Worm (Caenorhabditis elegans) whole organism, late embryonic: ENCODE data around the gene C17C3.9.

Experiments
- ama-1 ChIP-seq: fragments of 150-350 bp; optimal IDR thresholded peaks from 2 replicates; lab custom pipeline; 2014
- elt-2 ChIP-seq: sonication (generic microtip); optimal IDR thresholded peaks from 2 replicates; lab custom pipeline; 2016; ENCODE audit warnings: missing genetic modification reagents, missing genetic modification characterization, missing compliant biosample characterization
- gmeb-2 ChIP-seq: sonication (generic microtip); optimal IDR thresholded peaks from 2 replicates; lab custom pipeline; 2016; ENCODE audit warnings: missing genetic modification characterization, inconsistent platforms, missing compliant biosample characterization
- hlh-15 ChIP-seq: sonication (generic microtip); optimal IDR thresholded peaks from 2 replicates; lab custom pipeline; 2016; ENCODE audit warnings: missing genetic modification characterization, missing compliant biosample characterization
- hlh-30 ChIP-seq: sonication (generic microtip); optimal IDR thresholded peaks from 2 replicates; lab custom pipeline; 2017; ENCODE audit warnings: antibody characterized with exemption, missing genetic modification characterization, missing compliant biosample characterization; ENCODE audit not compliant: insufficient read depth
- ref-2 ChIP-seq: sonication (generic microtip); optimal IDR thresholded peaks from 2 replicates; lab custom pipeline; 2016; ENCODE audit warnings: missing genetic modification characterization, missing compliant biosample characterization
- unc-55 ChIP-seq: sonication (generic microtip); optimal IDR thresholded peaks from 2 replicates; lab custom pipeline; 2017; ENCODE audit warnings: missing biosample characterization, missing genetic modification reagents, missing genetic modification characterization

DNA sequence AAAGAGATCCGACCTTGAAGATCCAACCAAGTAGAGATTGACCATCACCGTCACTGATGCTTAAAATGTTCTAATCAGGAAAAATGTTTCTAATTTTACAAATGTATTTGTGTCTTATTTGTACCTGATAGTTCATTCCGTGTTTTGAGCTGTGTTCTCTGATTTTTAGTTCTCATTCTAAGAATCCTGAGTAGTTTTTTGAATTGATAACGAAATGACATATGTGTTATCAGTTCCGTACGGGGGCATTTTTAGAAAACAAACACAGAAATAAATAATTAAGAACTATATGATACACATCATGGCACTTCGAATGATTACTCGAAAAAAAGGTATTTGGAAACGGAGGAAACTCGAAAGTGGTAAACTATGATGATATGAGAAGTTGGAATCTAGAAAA is 23.4 kb upstream of the C17C3.9 start:
- TF ChIP-seq unc-55 (GFP tag; lab: Kevin White, UChicago) (no peak), ref-2 (tag; lab: Kevin White, UChicago) (no peak), hlh-15 (tag; lab: Kevin White, UChicago) (no peak), hlh-30 (tag; lab: Kevin White, UChicago) (no peak), gmeb-2 (no peak), ama-1 (lab: Kevin White, UChicago) (no peak), elt-2 (no peak)
